Worm (Caenorhabditis elegans) whole organism, L1 larva: ENCODE measurements around the gene T06D4.6.

Experiments used
- aha-1 ChIP-seq: fragments of 150-350 bp; optimal IDR thresholded peaks from 2 replicates; lab custom pipeline; 2014; ENCODE audit warnings: missing biosample characterization, missing genetic modification characterization
- alr-1 ChIP-seq: fragments of 200-800 bp; sonication (Bioruptor generic); optimal IDR thresholded peaks from 2 replicates; lab custom pipeline; 2018; ENCODE audit warnings: borderline replicate concordance, mild to moderate bottlenecking, missing genetic modification characterization, missing compliant biosample characterization
- ama-1 ChIP-seq: fragments of 150-350 bp; optimal IDR thresholded peaks from 2 replicates; lab custom pipeline; 2014
- blmp-1 ChIP-seq: fragments of 150-350 bp; optimal IDR thresholded peaks from 2 replicates; lab custom pipeline; 2014; ENCODE audit warnings: missing biosample characterization, missing genetic modification characterization
- ceh-82 ChIP-seq, 3 experiments: fragments of 150-350 bp in 1 of 3; sonication (generic microtip) in 2 of 3; optimal IDR thresholded peaks; 2 replicates each; lab custom pipeline; 2014 to 2017; ENCODE audit warnings: missing biosample characterization in 3 of 3, missing genetic modification characterization in 3 of 3
- ces-1 ChIP-seq: fragments of 150-350 bp; optimal IDR thresholded peaks from 2 replicates; lab custom pipeline; 2014; ENCODE audit warnings: missing biosample characterization, missing genetic modification reagents, missing genetic modification characterization
- efl-1 ChIP-seq, 4 experiments: fragments of 150-350 bp; optimal IDR thresholded peaks in 3 of 4; peaks in 1 of 4; 1 replicate in 1 of 4; 2 replicates in 3 of 4; lab custom pipeline; 2014; ENCODE audit warnings: missing biosample characterization in 2 of 4, missing genetic modification characterization in 2 of 4, missing genetic modification reagents in 2 of 4
- egl-13 ChIP-seq: sonication (generic microtip); optimal IDR thresholded peaks from 2 replicates; lab custom pipeline; 2016; ENCODE audit warnings: missing genotype, missing genetic modification reagents, missing genetic modification characterization, missing compliant biosample characterization
- egl-27 ChIP-seq, 2 experiments: fragments of 150-350 bp in 1 of 2; sonication (generic microtip); optimal IDR thresholded peaks; 3 replicates each; lab custom pipeline; 2017 to 2018; ENCODE audit warnings: missing biosample characterization in 2 of 2, missing genetic modification characterization in 2 of 2, missing genetic modification reagents in 2 of 2
- fkh-10 ChIP-seq: sonication (generic microtip); optimal IDR thresholded peaks from 2 replicates; lab custom pipeline; 2017; ENCODE audit warnings: missing biosample characterization, missing genetic modification reagents, missing genetic modification characterization
- fkh-8 ChIP-seq: sonication (generic microtip); optimal IDR thresholded peaks from 2 replicates; lab custom pipeline; 2016; ENCODE audit warnings: mild to moderate bottlenecking, missing genetic modification characterization, missing compliant biosample characterization
- lin-15B ChIP-seq: fragments of 150-350 bp; sonication (generic microtip); optimal IDR thresholded peaks from 3 replicates; lab custom pipeline; 2014; ENCODE audit warnings: missing biosample characterization, missing genetic modification characterization
- lin-35 ChIP-seq, 2 experiments: fragments of 150-350 bp; optimal IDR thresholded peaks; 2 replicates each; lab custom pipeline; 2014; ENCODE audit warnings: missing biosample characterization in 2 of 2, missing genetic modification characterization in 2 of 2, missing genetic modification reagents in 2 of 2
- lin-39 ChIP-seq: fragments of 150-350 bp; optimal IDR thresholded peaks from 2 replicates; lab custom pipeline; 2014; ENCODE audit warnings: missing biosample characterization, missing genetic modification reagents, missing genetic modification characterization
- lsy-2 ChIP-seq, 2 experiments: fragments of 150-350 bp; optimal IDR thresholded peaks; 2 replicates each; lab custom pipeline; 2014; ENCODE audit warnings: missing biosample characterization in 2 of 2, missing genetic modification characterization in 2 of 2
- mdl-1 ChIP-seq, 2 experiments: fragments of 150-350 bp; optimal IDR thresholded peaks; 2 replicates each; lab custom pipeline; 2014 to 2017; ENCODE audit warnings: missing biosample characterization in 2 of 2, missing genetic modification characterization in 2 of 2, inconsistent platforms in 1 of 2
- nhr-11 ChIP-seq: fragments of 150-350 bp; optimal IDR thresholded peaks from 2 replicates; lab custom pipeline; 2014; ENCODE audit warnings: missing biosample characterization, missing genetic modification characterization
- nhr-12 ChIP-seq: sonication (generic microtip); optimal IDR thresholded peaks from 2 replicates; lab custom pipeline; 2017; ENCODE audit warnings: missing biosample characterization, missing genetic modification characterization
- nhr-19 ChIP-seq: fragments of 200-800 bp; sonication (Bioruptor generic); conservative IDR thresholded peaks from 2 replicates; pipeline ENCODE4 v1.3.6; 2022; ENCODE audit warnings: missing genetic modification characterization, missing compliant biosample characterization
- nhr-237 ChIP-seq: fragments of 150-350 bp; optimal IDR thresholded peaks from 2 replicates; lab custom pipeline; 2014; ENCODE audit warnings: missing biosample characterization, missing genetic modification characterization
- nhr-47 ChIP-seq: sonication (generic microtip); optimal IDR thresholded peaks from 2 replicates; lab custom pipeline; 2016; ENCODE audit warnings: mild to moderate bottlenecking, missing genetic modification characterization, moderate library complexity, missing compliant biosample characterization
- pag-3 ChIP-seq: sonication (generic microtip); optimal IDR thresholded peaks from 2 replicates; lab custom pipeline; 2017; ENCODE audit warnings: missing genetic modification characterization, mild to moderate bottlenecking, missing compliant biosample characterization, antibody characterized with exemption, borderline replicate concordance; ENCODE audit not compliant: insufficient read depth
- pqm-1 ChIP-seq: sonication (generic microtip); optimal IDR thresholded peaks from 3 replicates; lab custom pipeline; 2017; ENCODE audit warnings: missing biosample characterization, missing genetic modification characterization
- rnt-1 ChIP-seq: sonication (generic microtip); optimal IDR thresholded peaks from 2 replicates; lab custom pipeline; 2016; ENCODE audit warnings: mild to moderate bottlenecking, missing genetic modification characterization, moderate library complexity, missing compliant biosample characterization
- skn-1 ChIP-seq: fragments of 150-350 bp; optimal IDR thresholded peaks from 2 replicates; lab custom pipeline; 2014; ENCODE audit warnings: missing biosample characterization, missing genetic modification characterization
- snu-23 ChIP-seq: sonication (generic microtip); optimal IDR thresholded peaks from 2 replicates; lab custom pipeline; 2016; ENCODE audit warnings: missing genetic modification characterization, missing compliant biosample characterization
- sox-4 ChIP-seq: sonication (generic microtip); optimal IDR thresholded peaks from 2 replicates; lab custom pipeline; 2016; ENCODE audit warnings: missing genetic modification characterization, missing compliant biosample characterization
- swsn-7 ChIP-seq: sonication (generic microtip); optimal IDR thresholded peaks from 2 replicates; lab custom pipeline; 2016; ENCODE audit warnings: missing genetic modification characterization, missing compliant biosample characterization
- unc-30 ChIP-seq: sonication (generic microtip); optimal IDR thresholded peaks from 2 replicates; lab custom pipeline; 2017; ENCODE audit warnings: missing biosample characterization, missing genetic modification characterization
- unc-62 ChIP-seq: fragments of 150-350 bp; optimal IDR thresholded peaks from 2 replicates; lab custom pipeline; 2014; ENCODE audit warnings: missing biosample characterization, missing genetic modification reagents, missing genetic modification characterization
- zag-1 ChIP-seq: fragments of 150-350 bp; optimal IDR thresholded peaks from 2 replicates; lab custom pipeline; 2014; ENCODE audit warnings: missing biosample characterization, missing genetic modification characterization
- ztf-11 ChIP-seq, 2 experiments: sonication (generic microtip); optimal IDR thresholded peaks; 2 replicates each; lab custom pipeline; 2016 to 2017; ENCODE audit warnings: missing genetic modification characterization in 2 of 2, missing biosample characterization in 1 of 2, missing compliant biosample characterization in 1 of 2
- ztf-4 ChIP-seq: fragments of 150-350 bp; optimal IDR thresholded peaks from 2 replicates; lab custom pipeline; 2014; ENCODE audit warnings: missing biosample characterization, missing genetic modification characterization

The T06D4.6 gene

ce11 chrII:3374779-3375178 is 12.6 kb downstream of the T06D4.6 start, which contains the start of gene bath-10 (continued):
- TF ChIP-seq nhr-19 (GFP tag; lab: Robert Waterston, UW): no peak
- TF ChIP-seq nhr-47 (tag; lab: Kevin White, UChicago): no peak

ce11 chrII:3373875-3374274 is 13.5 kb downstream of the T06D4.6 start:
- TF ChIP-seq efl-1 (optimal IDR thresholded peaks at IDR 0.05; lab: Kevin White, UChicago) (peak in 1 of 2 experiments; percentile 4), efl-1 (GFP tag; optimal IDR thresholded peaks at IDR 0.05 in 1 of 2; lab: Kevin White, UChicago) (no peak), blmp-1 (tag; lab: Kevin White, UChicago) (peak; percentile 8), ceh-82 (tag; optimal IDR thresholded peaks at IDR 0.05; lab: Kevin White, UChicago) (no peak), swsn-7 (tag; lab: Kevin White, UChicago) (no peak)

- TF ChIP-seq sox-4 (tag; lab: Kevin White, UChicago): no peak
- TF ChIP-seq pqm-1 (tag; lab: Kevin White, UChicago): no peak
- no peak for TF ChIP-seq unc-30 (tag; lab: Kevin White, UChicago)
- no peak for TF ChIP-seq egl-27 (tag; optimal IDR thresholded peaks at IDR 0.05; lab: Kevin White, UChicago)
- no peak for TF ChIP-seq unc-62 (GFP tag; lab: Kevin White, UChicago)
- TF ChIP-seq mdl-1 (tag; optimal IDR thresholded peaks at IDR 0.05; lab: Kevin White, UChicago): no peak
- TF ChIP-seq lin-15B (tag; lab: Kevin White, UChicago): no peak
- TF ChIP-seq pag-3 (tag; lab: Kevin White, UChicago): no peak
- TF ChIP-seq fkh-10: no peak
- TF ChIP-seq snu-23: no peak
- TF ChIP-seq skn-1 (tag; lab: Kevin White, UChicago): no peak
- TF ChIP-seq egl-13 (tag; lab: Kevin White, UChicago): no peak
- no peak for TF ChIP-seq ztf-4 (tag; lab: Kevin White, UChicago)
- no peak for TF ChIP-seq ama-1 (lab: Kevin White, UChicago)
- no peak for TF ChIP-seq lin-35 (GFP tag; optimal IDR thresholded peaks at IDR 0.05; lab: Kevin White, UChicago)
- no peak for TF ChIP-seq lin-39 (tag; lab: Kevin White, UChicago)
These were observed 16.4 kb downstream of the T06D4.6 start, which contains the start of gene bath-23 for ce11 chrII:3371010-3371409. TSS of gene bath-23 (plus strand) at chrII:3371310.

ce11 chrII:3370061-3370460 is 17.3 kb downstream of the T06D4.6 start, which contains the start of gene Y49F6C.8:
TSS of gene Y49F6C.8 (minus strand) at chrII:3370111.
- TF ChIP-seq ztf-11 (tag; optimal IDR thresholded peaks at IDR 0.05; lab: Kevin White, UChicago) (no peak), lsy-2 (tag; optimal IDR thresholded peaks at IDR 0.05; lab: Kevin White, UChicago) (peak; percentile 38 to 50), fkh-8 (tag; lab: Kevin White, UChicago) (no peak), alr-1 (tag; lab: Kevin White, UChicago) (no peak), efl-1 (optimal IDR thresholded peaks at IDR 0.05; lab: Kevin White, UChicago) (no peak), efl-1 (GFP tag; optimal IDR thresholded peaks at IDR 0.05 in 1 of 2; lab: Kevin White, UChicago) (peak in 1 of 2 experiments; percentile 33), nhr-11 (tag; lab: Kevin White, UChicago) (no peak), rnt-1 (tag; lab: Kevin White, UChicago) (peak; percentile 4), zag-1 (tag; lab: Kevin White, UChicago) (no peak)
- TF ChIP-seq, all 84 proteins: peak for 3

- TF ChIP-seq nhr-237 (no peak), swsn-7 (tag; lab: Kevin White, UChicago) (no peak), ces-1 (GFP tag; lab: Kevin White, UChicago) (no peak), aha-1 (tag; lab: Kevin White, UChicago) (no peak), ama-1 (lab: Kevin White, UChicago) (no peak), nhr-12 (no peak)
These were observed 19.3 kb downstream of the T06D4.6 start, which contains the start of gene Y49F6C.7 for ce11 chrII:3368097-3368496. TSS of gene Y49F6C.7 (minus strand) at chrII:3368197.
